Fruit fly (Drosophila melanogaster): Measurements from ENCODE around the gene CG33710.

dm6 chr3L:19985768-19986167 is 33.2 kb upstream of the CG33710 start, which contains the start of the genes hale and schuy:
- TF ChIP-seq CG13296 (GFP tag; optimal IDR thresholded peaks at IDR 0.05) (no peak), h (optimal IDR thresholded peaks at IDR 0.05) (no peak), CG16813 (GFP tag; IDR thresholded peaks at IDR 0.05; ENCODE audit: partially characterized antibody) (no peak)

All from whole organism, embryonic.